Worm (Caenorhabditis elegans) whole organism, L2 larva: ENCODE measurements around the gene ilys-3.
A peak's percentile ranks its signal among the peaks of the same experiment; 100 is the strongest.

Source experiments
- C34F6.9 ChIP-seq: fragments of 150-350 bp; optimal IDR thresholded peaks from 2 replicates; lab custom pipeline; 2014; ENCODE audit warnings: missing biosample characterization, missing genetic modification characterization
- alr-1 ChIP-seq: fragments of 150-350 bp; optimal IDR thresholded peaks from 2 replicates; lab custom pipeline; 2014; ENCODE audit warnings: missing biosample characterization, missing genetic modification characterization
- aly-2 ChIP-seq: fragments of 150-350 bp; optimal IDR thresholded peaks from 2 replicates; lab custom pipeline; 2014; ENCODE audit warnings: missing biosample characterization, missing genetic modification characterization
- blmp-1 ChIP-seq: sonication (generic microtip); optimal IDR thresholded peaks from 2 replicates; lab custom pipeline; 2017; ENCODE audit warnings: missing genetic modification characterization, mild to moderate bottlenecking, missing compliant biosample characterization, antibody characterized with exemption, moderate library complexity; ENCODE audit not compliant: insufficient read depth
- ceh-16 ChIP-seq: fragments of 150-350 bp; optimal IDR thresholded peaks from 2 replicates; lab custom pipeline; 2014; ENCODE audit warnings: missing biosample characterization, missing genetic modification characterization
- ceh-82 ChIP-seq: fragments of 150-350 bp; optimal IDR thresholded peaks from 2 replicates; lab custom pipeline; 2014; ENCODE audit warnings: missing biosample characterization, missing genetic modification characterization
- crh-2 ChIP-seq: sonication (generic microtip); optimal IDR thresholded peaks from 2 replicates; lab custom pipeline; 2017; ENCODE audit warnings: missing biosample characterization, missing genetic modification characterization
- dmd-4 ChIP-seq: sonication (generic microtip); optimal IDR thresholded peaks from 2 replicates; lab custom pipeline; 2017; ENCODE audit warnings: missing biosample characterization, missing genetic modification characterization
- elt-1 ChIP-seq: fragments of 150-350 bp; optimal IDR thresholded peaks from 2 replicates; lab custom pipeline; 2014; ENCODE audit warnings: missing biosample characterization, missing genetic modification characterization
- elt-3 ChIP-seq: sonication (generic microtip); optimal IDR thresholded peaks from 2 replicates; lab custom pipeline; 2017; ENCODE audit warnings: missing biosample characterization, missing genetic modification characterization
- fos-1 ChIP-seq: fragments of 150-350 bp; optimal IDR thresholded peaks from 2 replicates; lab custom pipeline; 2014; ENCODE audit warnings: missing biosample characterization, missing genetic modification characterization
- gmeb-1 ChIP-seq: fragments of 150-350 bp; optimal IDR thresholded peaks from 2 replicates; lab custom pipeline; 2014; ENCODE audit warnings: missing biosample characterization, missing genetic modification characterization
- lin-13 ChIP-seq: fragments of 150-350 bp; optimal IDR thresholded peaks from 2 replicates; lab custom pipeline; 2014; ENCODE audit warnings: missing biosample characterization, missing genetic modification reagents, missing genetic modification characterization
- lin-39 ChIP-seq: fragments of 150-350 bp; optimal IDR thresholded peaks from 2 replicates; lab custom pipeline; 2014; ENCODE audit warnings: missing biosample characterization, missing genetic modification reagents, missing genetic modification characterization
- mab-5 ChIP-seq: fragments of 150-350 bp; optimal IDR thresholded peaks from 2 replicates; lab custom pipeline; 2014; ENCODE audit warnings: missing biosample characterization, missing genetic modification characterization
- mbf-1 ChIP-seq: sonication (generic microtip); optimal IDR thresholded peaks from 2 replicates; lab custom pipeline; 2017; ENCODE audit warnings: missing biosample characterization, missing genetic modification characterization
- mdl-1 ChIP-seq, 2 experiments: fragments of 150-350 bp in 1 of 2; sonication (generic microtip) in 1 of 2; optimal IDR thresholded peaks; 2 replicates each; lab custom pipeline; 2017; ENCODE audit warnings: missing biosample characterization in 2 of 2, missing genetic modification characterization in 2 of 2
- nhr-10 ChIP-seq: sonication (generic microtip); optimal IDR thresholded peaks from 2 replicates; lab custom pipeline; 2017; ENCODE audit warnings: missing biosample characterization, missing genetic modification characterization
- nhr-12 ChIP-seq: fragments of 150-350 bp; optimal IDR thresholded peaks from 2 replicates; lab custom pipeline; 2014; ENCODE audit warnings: missing biosample characterization, missing genetic modification characterization
- nhr-129 ChIP-seq: fragments of 150-350 bp; optimal IDR thresholded peaks from 2 replicates; lab custom pipeline; 2014; ENCODE audit warnings: missing biosample characterization, missing genetic modification characterization
- nhr-23 ChIP-seq: fragments of 150-350 bp; optimal IDR thresholded peaks from 2 replicates; lab custom pipeline; 2014; ENCODE audit warnings: missing biosample characterization, missing genetic modification reagents, missing genetic modification characterization
- nhr-25 ChIP-seq: fragments of 150-350 bp; sonication (generic microtip); optimal IDR thresholded peaks from 3 replicates; lab custom pipeline; 2014; ENCODE audit warnings: missing biosample characterization, missing genetic modification characterization
- nhr-6 ChIP-seq: fragments of 150-350 bp; optimal IDR thresholded peaks from 2 replicates; lab custom pipeline; 2014; ENCODE audit warnings: missing biosample characterization, missing genetic modification characterization
- nhr-77 ChIP-seq: fragments of 150-350 bp; optimal IDR thresholded peaks from 2 replicates; lab custom pipeline; 2014; ENCODE audit warnings: missing biosample characterization, missing genetic modification characterization
- skn-1 ChIP-seq: sonication (generic microtip); optimal IDR thresholded peaks from 2 replicates; lab custom pipeline; 2017; ENCODE audit warnings: missing biosample characterization, missing genetic modification characterization
- sma-3 ChIP-seq: sonication (generic microtip); optimal IDR thresholded peaks from 2 replicates; lab custom pipeline; 2016; ENCODE audit warnings: missing genetic modification reagents, missing genetic modification characterization, missing compliant biosample characterization
- sma-9 ChIP-seq, 2 experiments: fragments of 150-350 bp in 1 of 2; sonication (generic microtip) in 1 of 2; optimal IDR thresholded peaks; 2 replicates each; lab custom pipeline; 2014 to 2016; ENCODE audit warnings: missing genetic modification characterization in 2 of 2, mild to moderate bottlenecking in 1 of 2, missing biosample characterization in 1 of 2, missing compliant biosample characterization in 1 of 2, missing genetic modification reagents in 1 of 2, moderate library complexity in 1 of 2
- unc-55 ChIP-seq: fragments of 150-350 bp; sonication (generic microtip); optimal IDR thresholded peaks from 3 replicates; lab custom pipeline; 2014; ENCODE audit warnings: missing biosample characterization, missing genetic modification reagents, missing genetic modification characterization
- unc-62 ChIP-seq: fragments of 150-350 bp; optimal IDR thresholded peaks from 2 replicates; lab custom pipeline; 2014; ENCODE audit warnings: missing biosample characterization, missing genetic modification reagents, missing genetic modification characterization
- ztf-1 ChIP-seq: fragments of 200-800 bp; sonication (Bioruptor generic); conservative IDR thresholded peaks from 2 replicates; pipeline ENCODE4 v1.3.6; 2022; ENCODE audit warnings: missing genetic modification characterization, missing compliant biosample characterization

Gene ilys-3

ce11 chrIV:2466249-2466648, 2.0 kb downstream of the ilys-3 start:
- TF ChIP-seq sma-9 (GFP tag; optimal IDR thresholded peaks at IDR 0.05; lab: Kevin White, UChicago) (peak; percentile 31), sma-9 (tag; optimal IDR thresholded peaks at IDR 0.05; lab: Kevin White, UChicago) (no peak), nhr-6 (no peak), aly-2 (tag; lab: Kevin White, UChicago) (no peak), nhr-77 (no peak), fos-1 (tag; lab: Kevin White, UChicago) (peak; percentile 19), C34F6.9 (tag; lab: Kevin White, UChicago) (no peak), gmeb-1 (peak; percentile 14)

- TF ChIP-seq gmeb-1 (no peak), crh-2 (no peak), nhr-10 (no peak), nhr-129 (tag; lab: Kevin White, UChicago) (no peak), aly-2 (tag; lab: Kevin White, UChicago) (no peak), lin-13 (GFP tag; lab: Kevin White, UChicago) (no peak), lin-39 (tag; lab: Kevin White, UChicago) (no peak), ceh-82 (no peak), sma-3 (no peak), alr-1 (no peak), ztf-1 (GFP tag; lab: Robert Waterston, UW) (no peak), unc-55 (GFP tag; lab: Kevin White, UChicago) (no peak), elt-3 (no peak)
Observed at ce11 chrIV:2467378-2467777, 3.1 kb downstream of the ilys-3 start, which contains the start of gene ilys-2. Gene ilys-2 (plus strand): TSS chrIV:2467678.

ce11 chrIV:2470114-2470513, 5.9 kb downstream of the ilys-3 start, which contains the start of gene ilys-1:
Gene ilys-1 (plus strand): TSS chrIV:2470414.
- no peak for TF ChIP-seq nhr-12

- TF ChIP-seq dmd-4 (tag; lab: Kevin White, UChicago) (no peak), ceh-82 (no peak), blmp-1 (tag; lab: Kevin White, UChicago) (no peak), unc-62 (GFP tag; lab: Kevin White, UChicago) (no peak)
Observed at ce11 chrIV:2476386-2476785, 12.1 kb downstream of the ilys-3 start, which contains the start of gene grd-16. Gene grd-16 (plus strand): TSS chrIV:2476686.

DNA sequence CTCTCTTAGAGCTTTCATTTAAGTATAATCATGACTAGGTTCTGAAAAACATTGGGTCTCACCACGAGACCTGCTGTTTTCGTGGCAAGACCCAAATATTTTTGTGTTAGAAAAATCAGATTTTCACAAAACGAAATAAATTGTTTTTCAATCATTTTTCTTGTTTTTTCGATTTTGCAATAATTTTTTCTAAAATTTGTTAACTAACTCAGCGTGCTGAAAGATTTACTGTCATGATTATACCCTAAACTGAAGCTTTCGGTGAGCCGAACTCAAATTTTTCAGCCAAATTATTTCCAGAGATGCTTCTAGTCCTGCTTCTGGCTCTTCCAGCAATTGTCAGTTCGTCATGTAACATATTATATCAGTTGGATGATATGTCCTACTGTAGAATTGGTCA, 17.7 kb downstream of the ilys-3 start, which contains the start of gene Y69A2AL.2:
Y69A2AL.2 (plus strand) TSS at position 301 of the 400 bp plus-strand sequence.
- TF ChIP-seq alr-1, result no peak
- no peak for TF ChIP-seq nhr-23
- no peak for TF ChIP-seq ceh-16
- no peak for TF ChIP-seq sma-9 (GFP tag; optimal IDR thresholded peaks at IDR 0.05; lab: Kevin White, UChicago)
- no peak for TF ChIP-seq sma-9 (tag; optimal IDR thresholded peaks at IDR 0.05; lab: Kevin White, UChicago)
- no peak for TF ChIP-seq C34F6.9 (tag; lab: Kevin White, UChicago)
- TF ChIP-seq blmp-1 (tag; lab: Kevin White, UChicago), result no peak
- no peak for TF ChIP-seq gmeb-1
- TF ChIP-seq dmd-4 (tag; lab: Kevin White, UChicago), result no peak
- TF ChIP-seq elt-1 (tag; lab: Kevin White, UChicago), result no peak
- no peak for TF ChIP-seq sma-3
- TF ChIP-seq nhr-77, result no peak
- no peak for TF ChIP-seq skn-1 (tag; lab: Kevin White, UChicago)
- TF ChIP-seq lin-13 (GFP tag; lab: Kevin White, UChicago), result no peak
- TF ChIP-seq nhr-25 (tag; lab: Kevin White, UChicago), result no peak
- no peak for TF ChIP-seq mbf-1 (tag; lab: Kevin White, UChicago)
- TF ChIP-seq mab-5 (tag; lab: Kevin White, UChicago), result no peak
- no peak for TF ChIP-seq fos-1 (tag; lab: Kevin White, UChicago)
- TF ChIP-seq mdl-1 (tag; optimal IDR thresholded peaks at IDR 0.05; lab: Kevin White, UChicago), result no peak

- TF ChIP-seq mdl-1 (tag; optimal IDR thresholded peaks at IDR 0.05; lab: Kevin White, UChicago), result no peak
- TF ChIP-seq, all 48 proteins: peak for 0
Observed at ce11 chrIV:2488520-2488919, 24.3 kb downstream of the ilys-3 start, which contains the start of gene Y69A2AR.19. Gene Y69A2AR.19 (plus strand): TSS chrIV:2488820.
